Worm (Caenorhabditis elegans) whole organism, L2 larva: Measurements from ENCODE around the gene ZK669.5.

Experiments
- C34F6.9 ChIP-seq: fragments of 150-350 bp; optimal IDR thresholded peaks from 2 replicates; lab custom pipeline; 2014; ENCODE audit warnings: missing biosample characterization, missing genetic modification characterization
- R02D3.7 ChIP-seq: fragments of 150-350 bp; optimal IDR thresholded peaks from 2 replicates; lab custom pipeline; 2014; ENCODE audit warnings: missing biosample characterization, missing genetic modification characterization
- Y55F3AM.14 ChIP-seq: fragments of 200-800 bp; sonication (Bioruptor generic); optimal IDR thresholded peaks from 2 replicates; lab custom pipeline; 2018; ENCODE audit warnings: mild to moderate bottlenecking, missing genetic modification characterization, missing compliant biosample characterization
- alr-1 ChIP-seq: fragments of 150-350 bp; optimal IDR thresholded peaks from 2 replicates; lab custom pipeline; 2014; ENCODE audit warnings: missing biosample characterization, missing genetic modification characterization
- aly-2 ChIP-seq: fragments of 150-350 bp; optimal IDR thresholded peaks from 2 replicates; lab custom pipeline; 2014; ENCODE audit warnings: missing biosample characterization, missing genetic modification characterization
- ama-1 ChIP-seq: fragments of 150-350 bp; optimal IDR thresholded peaks from 2 replicates; lab custom pipeline; 2018; ENCODE audit warnings: inconsistent platforms
- ceh-16 ChIP-seq: fragments of 150-350 bp; optimal IDR thresholded peaks from 2 replicates; lab custom pipeline; 2014; ENCODE audit warnings: missing biosample characterization, missing genetic modification characterization
- ceh-82 ChIP-seq: fragments of 150-350 bp; optimal IDR thresholded peaks from 2 replicates; lab custom pipeline; 2014; ENCODE audit warnings: missing biosample characterization, missing genetic modification characterization
- crh-2 ChIP-seq: sonication (generic microtip); optimal IDR thresholded peaks from 2 replicates; lab custom pipeline; 2017; ENCODE audit warnings: missing biosample characterization, missing genetic modification characterization
- elt-1 ChIP-seq: fragments of 150-350 bp; optimal IDR thresholded peaks from 2 replicates; lab custom pipeline; 2014; ENCODE audit warnings: missing biosample characterization, missing genetic modification characterization
- elt-3 ChIP-seq: sonication (generic microtip); optimal IDR thresholded peaks from 2 replicates; lab custom pipeline; 2017; ENCODE audit warnings: missing biosample characterization, missing genetic modification characterization
- fos-1 ChIP-seq: fragments of 150-350 bp; optimal IDR thresholded peaks from 2 replicates; lab custom pipeline; 2014; ENCODE audit warnings: missing biosample characterization, missing genetic modification characterization
- lin-11 ChIP-seq: fragments of 150-350 bp; sonication (generic microtip); optimal IDR thresholded peaks from 2 replicates; lab custom pipeline; 2014; ENCODE audit warnings: missing biosample characterization, missing genetic modification characterization, inconsistent platforms, mixed read lengths
- lin-39 ChIP-seq: fragments of 150-350 bp; optimal IDR thresholded peaks from 2 replicates; lab custom pipeline; 2014; ENCODE audit warnings: missing biosample characterization, missing genetic modification reagents, missing genetic modification characterization
- lsy-2 ChIP-seq, 2 experiments: fragments of 150-350 bp in 1 of 2; sonication (generic microtip) in 1 of 2; optimal IDR thresholded peaks; 2 replicates each; lab custom pipeline; 2014 to 2017; ENCODE audit warnings: missing biosample characterization in 2 of 2, missing genetic modification characterization in 2 of 2
- mab-5 ChIP-seq: fragments of 150-350 bp; optimal IDR thresholded peaks from 2 replicates; lab custom pipeline; 2014; ENCODE audit warnings: missing biosample characterization, missing genetic modification characterization
- mbf-1 ChIP-seq: sonication (generic microtip); optimal IDR thresholded peaks from 2 replicates; lab custom pipeline; 2017; ENCODE audit warnings: missing biosample characterization, missing genetic modification characterization
- mdl-1 ChIP-seq, 2 experiments: fragments of 150-350 bp in 1 of 2; sonication (generic microtip) in 1 of 2; optimal IDR thresholded peaks; 2 replicates each; lab custom pipeline; 2017; ENCODE audit warnings: missing biosample characterization in 2 of 2, missing genetic modification characterization in 2 of 2
- nhr-11 ChIP-seq: fragments of 150-350 bp; optimal IDR thresholded peaks from 2 replicates; lab custom pipeline; 2014; ENCODE audit warnings: missing biosample characterization, missing genetic modification characterization
- nhr-21 ChIP-seq: fragments of 150-350 bp; optimal IDR thresholded peaks from 2 replicates; lab custom pipeline; 2014; ENCODE audit warnings: missing biosample characterization, missing genetic modification characterization
- nhr-23 ChIP-seq: fragments of 150-350 bp; optimal IDR thresholded peaks from 2 replicates; lab custom pipeline; 2014; ENCODE audit warnings: missing biosample characterization, missing genetic modification reagents, missing genetic modification characterization
- nhr-237 ChIP-seq: fragments of 150-350 bp; optimal IDR thresholded peaks from 2 replicates; lab custom pipeline; 2014; ENCODE audit warnings: missing biosample characterization, missing genetic modification characterization
- nhr-77 ChIP-seq: fragments of 150-350 bp; optimal IDR thresholded peaks from 2 replicates; lab custom pipeline; 2014; ENCODE audit warnings: missing biosample characterization, missing genetic modification characterization
- peb-1 ChIP-seq: fragments of 150-350 bp; optimal IDR thresholded peaks from 2 replicates; lab custom pipeline; 2014; ENCODE audit warnings: missing biosample characterization, missing genetic modification characterization
- sem-4 ChIP-seq: fragments of 150-350 bp; optimal IDR thresholded peaks from 2 replicates; lab custom pipeline; 2014; ENCODE audit warnings: missing biosample characterization, missing genetic modification reagents, missing genetic modification characterization
- skn-1 ChIP-seq: sonication (generic microtip); optimal IDR thresholded peaks from 2 replicates; lab custom pipeline; 2017; ENCODE audit warnings: missing biosample characterization, missing genetic modification characterization
- sma-3 ChIP-seq: sonication (generic microtip); optimal IDR thresholded peaks from 2 replicates; lab custom pipeline; 2016; ENCODE audit warnings: missing genetic modification reagents, missing genetic modification characterization, missing compliant biosample characterization
- sma-9 ChIP-seq, 2 experiments: fragments of 150-350 bp in 1 of 2; sonication (generic microtip) in 1 of 2; optimal IDR thresholded peaks; 2 replicates each; lab custom pipeline; 2014 to 2016; ENCODE audit warnings: missing genetic modification characterization in 2 of 2, mild to moderate bottlenecking in 1 of 2, missing biosample characterization in 1 of 2, missing compliant biosample characterization in 1 of 2, missing genetic modification reagents in 1 of 2, moderate library complexity in 1 of 2
- unc-39 ChIP-seq: fragments of 150-350 bp; optimal IDR thresholded peaks from 2 replicates; lab custom pipeline; 2014; ENCODE audit warnings: missing biosample characterization, missing genetic modification characterization
- zag-1 ChIP-seq: fragments of 150-350 bp; optimal IDR thresholded peaks from 2 replicates; lab custom pipeline; 2014; ENCODE audit warnings: missing biosample characterization, missing genetic modification characterization
- ztf-1 ChIP-seq: fragments of 200-800 bp; sonication (Bioruptor generic); conservative IDR thresholded peaks from 2 replicates; pipeline ENCODE4 v1.3.6; 2022; ENCODE audit warnings: missing genetic modification characterization, missing compliant biosample characterization
- ztf-11 ChIP-seq: sonication (generic microtip); optimal IDR thresholded peaks from 2 replicates; lab custom pipeline; 2017; ENCODE audit warnings: missing biosample characterization, missing genetic modification characterization
- ztf-4 ChIP-seq: fragments of 150-350 bp; optimal IDR thresholded peaks from 2 replicates; lab custom pipeline; 2014; ENCODE audit warnings: missing biosample characterization, missing genetic modification characterization

ZK669.5 gene

ce11 chrII:7945168-7945567 lies 1.5 kb downstream of the ZK669.5 start, which contains the start of gene dbt-1 (continued):
- TF ChIP-seq elt-1 (tag; lab: Kevin White, UChicago) = no peak

DNA sequence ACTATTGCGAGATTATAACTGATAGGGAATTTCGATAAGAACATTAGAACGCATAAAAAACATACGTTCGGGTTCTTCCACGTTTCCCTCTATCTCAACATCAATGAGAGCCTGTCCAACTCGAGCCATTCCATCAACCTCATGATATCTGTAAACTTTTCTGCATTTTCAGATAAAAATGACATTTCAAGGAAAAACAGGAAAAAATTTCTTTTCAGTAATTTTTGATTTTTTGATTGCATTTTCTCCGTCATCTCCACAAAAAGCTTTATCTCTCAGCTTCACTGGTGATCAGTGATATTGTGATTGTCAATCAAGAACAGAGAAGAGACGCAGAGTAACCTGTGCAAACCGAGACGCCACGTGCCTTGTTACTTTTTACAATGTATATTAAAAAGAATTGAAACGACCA lies 2.3 kb downstream of the ZK669.5 start:
- TF ChIP-seq crh-2 (no peak), nhr-21 (tag; lab: Kevin White, UChicago) (no peak), mbf-1 (no peak), unc-39 (tag; lab: Kevin White, UChicago) (no peak), ztf-1 (GFP tag; lab: Robert Waterston, UW) (no peak), nhr-23 (tag; lab: Kevin White, UChicago) (no peak), elt-3 (tag; lab: Kevin White, UChicago) (no peak), mdl-1 (tag; optimal IDR thresholded peaks at IDR 0.05; lab: Kevin White, UChicago) (peak; percentile 27 to 44), ztf-11 (tag; lab: Kevin White, UChicago) (no peak), fos-1 (peak; percentile 4), zag-1 (tag; lab: Kevin White, UChicago) (no peak), sma-9 (GFP tag; optimal IDR thresholded peaks at IDR 0.05; lab: Kevin White, UChicago) (peak; percentile 40), sma-9 (tag; optimal IDR thresholded peaks at IDR 0.05; lab: Kevin White, UChicago) (no peak), lsy-2 (tag; optimal IDR thresholded peaks at IDR 0.05; lab: Kevin White, UChicago) (peak in 1 of 2 experiments; percentile 32), ceh-82 (tag; lab: Kevin White, UChicago) (no peak), ztf-4 (tag; lab: Kevin White, UChicago) (no peak), sem-4 (tag; lab: Kevin White, UChicago) (no peak), R02D3.7 (no peak)

- no peak for TF ChIP-seq nhr-237 (tag; lab: Kevin White, UChicago)
- TF ChIP-seq mab-5 (tag; lab: Kevin White, UChicago) = no peak
- TF ChIP-seq skn-1 (tag; lab: Kevin White, UChicago) = no peak
- TF ChIP-seq aly-2 (tag; lab: Kevin White, UChicago) = no peak
- no peak for TF ChIP-seq ama-1 (lab: Kevin White, UChicago)
- TF ChIP-seq crh-2 = no peak
- TF ChIP-seq nhr-21 (tag; lab: Kevin White, UChicago) = no peak
- TF ChIP-seq fos-1 = no peak
- no peak for TF ChIP-seq elt-1 (tag; lab: Kevin White, UChicago)
- TF ChIP-seq sma-3 (GFP tag; lab: Kevin White, UChicago) = no peak
- TF ChIP-seq C34F6.9 (tag; lab: Kevin White, UChicago) = no peak
- no peak for TF ChIP-seq unc-39 (tag; lab: Kevin White, UChicago)
- TF ChIP-seq ztf-4 (tag; lab: Kevin White, UChicago) = no peak
- TF ChIP-seq ztf-1 (GFP tag; lab: Robert Waterston, UW) = no peak
These were observed 5.8 kb downstream of the ZK669.5 start, which contains the start of gene ZK669.3 for ce11 chrII:7940848-7941247. TSS of gene ZK669.3 (plus strand) at chrII:7941148.

DNA sequence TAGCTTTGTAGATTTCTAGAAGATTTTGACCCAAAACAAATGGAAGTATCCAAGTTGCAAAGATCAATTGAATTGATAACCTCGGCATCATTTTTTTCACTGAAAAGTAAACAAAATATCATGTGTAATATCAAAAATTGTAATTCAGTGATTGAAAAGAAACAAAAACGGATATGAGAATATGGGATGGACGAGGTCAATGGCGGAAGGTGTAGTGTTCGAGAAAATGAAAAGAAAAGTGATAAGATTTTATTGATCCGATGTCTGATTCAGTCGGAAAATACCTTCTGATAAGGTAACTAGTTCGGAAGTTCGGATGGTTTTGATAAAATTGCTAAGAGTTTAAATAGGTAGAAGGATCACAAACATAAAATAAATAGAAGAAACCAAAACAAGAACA lies 8.6 kb downstream of the ZK669.5 start, which contains the start of gene ZK669.2:
Gene ZK669.2, minus strand, starts transcription at position 101 of the 400 bp plus-strand sequence.
- TF ChIP-seq C34F6.9 (tag; lab: Kevin White, UChicago) = no peak
- no peak for TF ChIP-seq fos-1
- TF ChIP-seq alr-1 (tag; lab: Kevin White, UChicago) = no peak

DNA sequence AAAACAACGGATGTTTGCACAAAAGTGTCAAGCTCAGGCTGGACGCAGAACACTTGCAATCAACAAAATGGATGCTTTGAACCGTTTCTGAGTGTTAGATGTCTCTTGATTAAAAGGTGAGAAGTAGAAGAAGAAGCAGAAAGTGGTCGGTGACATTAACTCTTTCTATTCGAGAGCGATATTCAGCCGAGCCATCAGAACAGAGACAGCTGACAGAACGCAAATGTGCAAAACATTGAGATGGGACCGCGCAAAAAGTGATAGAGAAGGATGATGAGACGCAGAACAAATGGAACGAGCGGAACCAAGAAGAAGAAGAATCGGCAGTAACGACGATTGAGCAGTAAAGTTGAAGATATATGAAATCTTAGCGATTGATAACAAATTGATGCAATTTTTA lies 11.1 kb downstream of the ZK669.5 start:
- TF ChIP-seq nhr-11 (tag; lab: Kevin White, UChicago) (no peak), crh-2 (no peak), lin-11 (no peak), nhr-77 (tag; lab: Kevin White, UChicago) (no peak), mab-5 (tag; lab: Kevin White, UChicago) (no peak), nhr-21 (tag; lab: Kevin White, UChicago) (no peak), peb-1 (no peak), aly-2 (tag; lab: Kevin White, UChicago) (no peak), ceh-16 (no peak), zag-1 (tag; lab: Kevin White, UChicago) (no peak), lin-39 (tag; lab: Kevin White, UChicago) (no peak), fos-1 (no peak), Y55F3AM.14 (GFP tag; lab: Kevin White, UChicago) (no peak)
